Worm (Caenorhabditis elegans): ENCODE data around the gene C03C10.5.
A peak's percentile ranks its signal among the peaks of the same experiment; 100 is the strongest.

C03C10.5 gene

DNA sequence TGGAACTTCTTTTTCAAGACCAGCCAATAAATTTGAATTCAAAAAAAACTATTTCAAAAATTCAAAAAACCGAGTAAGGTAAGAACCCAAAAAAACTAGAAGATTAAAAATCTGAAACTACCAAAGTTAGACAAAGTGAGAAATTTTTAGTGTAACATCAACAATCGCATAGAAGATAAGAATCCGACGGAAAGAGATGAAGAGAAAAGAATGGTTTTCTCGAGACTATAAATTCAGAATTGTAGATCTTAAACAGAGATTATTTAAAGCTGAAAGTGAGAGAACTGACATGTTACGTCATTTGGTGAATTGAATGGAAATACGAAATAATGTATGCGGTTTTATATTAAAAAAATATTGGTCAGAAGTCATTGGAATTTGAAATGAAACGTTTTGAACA lies 10.1 kb upstream of the C03C10.5 start:
- TF ChIP-seq ztf-4 (tag; optimal IDR thresholded peaks at IDR 0.05) (no peak), mml-1 (tag; optimal IDR thresholded peaks at IDR 0.05) (no peak), elt-1 (tag; optimal IDR thresholded peaks at IDR 0.05) (peak; percentile 95), nhr-43 (tag; optimal IDR thresholded peaks at IDR 0.05; ENCODE audit: poor library complexity, severe bottlenecking) (no peak)

DNA sequence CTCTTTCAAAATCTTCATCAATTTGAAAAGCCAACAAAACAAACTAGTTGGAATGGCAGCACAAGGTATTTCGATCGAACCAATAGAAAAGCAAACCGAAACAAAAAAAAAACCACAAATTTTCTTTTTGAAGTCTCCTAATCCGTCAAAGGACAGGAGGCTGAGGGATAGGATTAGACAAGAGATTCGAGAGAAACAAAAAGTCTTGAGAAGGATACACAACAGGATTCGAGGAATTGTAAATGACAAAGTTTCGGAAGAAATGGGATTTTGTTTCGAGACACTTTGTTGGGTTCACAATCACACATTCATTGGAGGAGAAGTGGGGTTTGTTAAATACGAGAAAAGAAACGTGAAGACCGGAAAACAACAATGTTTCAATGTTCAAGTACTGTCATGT lies 9.1 kb upstream of the C03C10.5 start:
- TF ChIP-seq hmg-11 (tag; optimal IDR thresholded peaks at IDR 0.05), result no peak
- no peak for TF ChIP-seq skn-1 (tag; optimal IDR thresholded peaks at IDR 0.05)
- TF ChIP-seq eor-1 (tag; optimal IDR thresholded peaks at IDR 0.05), result no peak
- TF ChIP-seq nhr-43 (tag; optimal IDR thresholded peaks at IDR 0.05; ENCODE audit: poor library complexity, severe bottlenecking), result no peak
- no peak for TF ChIP-seq unc-39 (tag; optimal IDR thresholded peaks at IDR 0.05)
- TF ChIP-seq ceh-16 (tag; optimal IDR thresholded peaks at IDR 0.05), result no peak
- no peak for TF ChIP-seq nhr-76 (tag; optimal IDR thresholded peaks at IDR 0.05)
- no peak for TF ChIP-seq pha-4 (tag; optimal IDR thresholded peaks at IDR 0.05)
- no peak for TF ChIP-seq tbx-2 (tag; optimal IDR thresholded peaks at IDR 0.05)
- no peak for TF ChIP-seq ztf-11 (tag; optimal IDR thresholded peaks at IDR 0.05)
- TF ChIP-seq lin-15B (tag; optimal IDR thresholded peaks at IDR 0.05), result no peak
- TF ChIP-seq ama-1 (optimal IDR thresholded peaks at IDR 0.05), result no peak
- TF ChIP-seq egl-5 (tag; optimal IDR thresholded peaks at IDR 0.05), result no peak
- TF ChIP-seq aly-2 (tag; optimal IDR thresholded peaks at IDR 0.05), result no peak
- TF ChIP-seq daf-12 (tag; optimal IDR thresholded peaks at IDR 0.05), result no peak
- no peak for TF ChIP-seq ceh-28 (tag; optimal IDR thresholded peaks at IDR 0.05)
- TF ChIP-seq elt-2 (tag; optimal IDR thresholded peaks at IDR 0.05), result no peak
- no peak for TF ChIP-seq fos-1 (tag; optimal IDR thresholded peaks at IDR 0.05)
- no peak for TF ChIP-seq jun-1 (tag; optimal IDR thresholded peaks at IDR 0.05)

DNA sequence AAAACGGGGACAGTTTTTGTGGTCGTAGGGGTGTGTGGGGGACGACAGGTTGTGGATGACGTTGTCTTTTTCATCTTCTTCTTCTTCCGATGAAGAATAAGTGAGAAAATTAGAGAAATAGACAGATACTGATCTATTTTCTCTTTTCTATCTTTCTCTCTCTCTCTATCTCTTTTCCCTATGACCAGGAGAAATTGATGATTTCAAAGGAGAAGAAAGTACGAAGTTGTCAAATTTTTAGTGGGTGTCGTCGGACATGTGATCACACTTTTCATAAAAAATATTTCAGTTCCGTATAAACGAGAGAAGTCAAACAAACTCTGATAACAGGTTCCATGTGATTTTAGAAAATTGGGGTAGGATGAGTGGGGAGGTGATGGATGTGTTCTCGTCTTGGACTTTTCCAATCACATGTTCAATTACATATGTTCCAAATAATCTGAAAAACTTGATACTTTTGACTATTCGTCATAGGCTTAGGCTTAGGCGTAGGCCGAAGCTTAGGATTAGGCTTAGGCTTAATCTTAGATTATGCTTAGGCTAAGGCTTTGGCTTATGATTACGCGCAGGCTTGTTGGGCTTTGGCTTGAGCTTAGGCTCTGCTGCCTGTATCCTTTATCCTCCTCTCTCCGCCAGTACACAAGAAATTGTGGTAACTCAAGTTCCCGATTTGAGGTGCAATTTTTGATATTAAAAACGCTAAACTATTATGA lies 8.1 kb upstream of the C03C10.5 start:
- TF ChIP-seq R02D3.7 (tag; optimal IDR thresholded peaks at IDR 0.05) (no peak), fkh-2 (tag; optimal IDR thresholded peaks at IDR 0.05) (no peak), nhr-77 (tag; optimal IDR thresholded peaks at IDR 0.05) (no peak), nhr-23 (tag; optimal IDR thresholded peaks at IDR 0.05) (peak; percentile 95), pha-4 (tag; optimal IDR thresholded peaks at IDR 0.05) (no peak), elt-3 (tag; optimal IDR thresholded peaks at IDR 0.05) (peak in 2 of 3 experiments; percentile 8 to 14), mdl-1 (tag; optimal IDR thresholded peaks at IDR 0.05) (no peak), ZK546.5 (tag; optimal IDR thresholded peaks at IDR 0.05) (no peak), lsy-12 (tag; optimal IDR thresholded peaks at IDR 0.05) (peak; percentile 34), mml-1 (tag; optimal IDR thresholded peaks at IDR 0.05) (no peak), snpc-4 (tag; optimal IDR thresholded peaks at IDR 0.05) (no peak), ama-1 (optimal IDR thresholded peaks at IDR 0.05) (no peak), lin-39 (tag; optimal IDR thresholded peaks at IDR 0.05) (no peak), ceh-28 (tag; optimal IDR thresholded peaks at IDR 0.05) (peak; percentile 33), unc-62 (GFP tag; optimal IDR thresholded peaks at IDR 0.05) (peak; percentile 27), egl-5 (tag; optimal IDR thresholded peaks at IDR 0.05) (no peak), lin-15B (tag; optimal IDR thresholded peaks at IDR 0.05) (peak; percentile 29), hmg-11 (tag; optimal IDR thresholded peaks at IDR 0.05) (no peak), nhr-12 (tag; optimal IDR thresholded peaks at IDR 0.05) (no peak), nhr-25 (tag; optimal IDR thresholded peaks at IDR 0.05) (peak; percentile 91), eor-1 (tag; optimal IDR thresholded peaks at IDR 0.05) (no peak), nfya-1 (tag; optimal IDR thresholded peaks at IDR 0.05; ENCODE audit: insufficient read depth) (peak; percentile 38), zag-1 (tag; optimal IDR thresholded peaks at IDR 0.05) (no peak), nhr-28 (tag; optimal IDR thresholded peaks at IDR 0.05) (no peak), jun-1 (tag; optimal IDR thresholded peaks at IDR 0.05) (no peak), nhr-43 (tag; optimal IDR thresholded peaks at IDR 0.05; ENCODE audit: poor library complexity, severe bottlenecking) (peak; percentile 79), daf-12 (tag; optimal IDR thresholded peaks at IDR 0.05) (no peak), ztf-11 (tag; optimal IDR thresholded peaks at IDR 0.05) (no peak), nhr-11 (tag; optimal IDR thresholded peaks at IDR 0.05) (no peak)

All from whole organism, L3 larva.